Fruit fly (Drosophila melanogaster) whole organism, wandering third instar larva: ENCODE measurements around the gene Dsp1.

Experiments used
- Hr83 ChIP-seq: fragments of 200-300 bp; sonication (Bioruptor generic); optimal IDR thresholded peaks from 2 replicates; lab custom pipeline; 2016; ENCODE audit warnings: missing biosample characterization, mild to moderate bottlenecking, missing genetic modification characterization, moderate library complexity; ENCODE audit not compliant: poor library complexity, severe bottlenecking
- OdsH ChIP-seq: fragments of 200-800 bp; sonication (Bioruptor generic); optimal IDR thresholded peaks from 2 replicates; lab custom pipeline; 2016; ENCODE audit warnings: missing biosample characterization, mild to moderate bottlenecking, missing genetic modification characterization
- dl ChIP-seq, 2 experiments: fragments of 175-275, 200-275 bp in 1 of 2; fragments of 200-275 bp in 1 of 2; sonication (Bioruptor generic); optimal IDR thresholded peaks; lab custom pipeline; 2018; ENCODE audit warnings: mild to moderate bottlenecking in 2 of 2, missing biosample characterization in 2 of 2, missing genetic modification characterization in 2 of 2, moderate library complexity in 2 of 2; ENCODE audit not compliant: partially characterized antibody in 2 of 2, insufficient read depth in 1 of 2
- dsf ChIP-seq: sonication (Bioruptor generic); optimal IDR thresholded peaks from 2 replicates; lab custom pipeline; 2016; ENCODE audit warnings: missing biosample characterization, missing genetic modification characterization, borderline replicate concordance
- h ChIP-seq: fragments of 200-800 bp; sonication (Bioruptor generic); optimal IDR thresholded peaks from 3 replicates; lab custom pipeline; 2016; ENCODE audit warnings: missing biosample characterization, mild to moderate bottlenecking, missing genetic modification characterization
- jim ChIP-seq: fragments of 175-275, 200-325 bp; sonication (Bioruptor generic); optimal IDR thresholded peaks from 2 replicates; lab custom pipeline; 2016; ENCODE audit warnings: missing biosample characterization, mild to moderate bottlenecking, missing genetic modification characterization
- lola ChIP-seq: fragments of >200 bp; optimal IDR thresholded peaks from 2 replicates; lab custom pipeline; 2017; ENCODE audit warnings: missing biosample characterization, missing genetic modification characterization
- psq ChIP-seq: fragments of 200-800 bp; sonication (Bioruptor generic); optimal IDR thresholded peaks from 3 replicates; lab custom pipeline; 2017; ENCODE audit warnings: missing biosample characterization, mild to moderate bottlenecking, missing genetic modification characterization, moderate library complexity
- sv ChIP-seq: fragments of 200-800 bp; sonication (Bioruptor generic); optimal IDR thresholded peaks from 3 replicates; lab custom pipeline; 2016; ENCODE audit warnings: missing biosample characterization, missing genetic modification characterization
- usp ChIP-seq: fragments of >200 bp; optimal IDR thresholded peaks from 2 replicates; lab custom pipeline; 2017; ENCODE audit warnings: missing biosample characterization, missing genetic modification characterization

dm6 chrX:16350062-16350461 lies 16.6 kb downstream of the Dsp1 start, which contains the start of gene sl:
- TF ChIP-seq usp (no peak), psq (GFP tag; lab: Kevin White, UChicago) (no peak), h (GFP tag; lab: Kevin White, UChicago) (no peak), sv (GFP tag; lab: Kevin White, UChicago) (no peak), jim (no peak), lola (GFP tag; lab: Kevin White, UChicago) (no peak), OdsH (no peak), dl (GFP tag; optimal IDR thresholded peaks at IDR 0.05; lab: Kevin White, UChicago; ENCODE audit: insufficient read depth in 1 of 2, partially characterized antibody in 2 of 2) (no peak), dsf (GFP tag; lab: Kevin White, UChicago) (no peak), Hr83 (no peak)
